Fruit fly (Drosophila melanogaster) whole organism, embryonic: ENCODE measurements around the gene RpS14a.

ENCODE experiments used
- CG12104 ChIP-seq: fragments of 200-800 bp; sonication (Bioruptor generic); optimal IDR thresholded peaks from 3 replicates; lab custom pipeline; 2016; ENCODE audit warnings: missing biosample characterization, missing genetic modification characterization
- CG13775 ChIP-seq: fragments of 200-800 bp; sonication (Bioruptor generic); optimal IDR thresholded peaks from 3 replicates; lab custom pipeline; 2017; ENCODE audit warnings: missing biosample characterization, mild to moderate bottlenecking, missing genetic modification characterization
- CG30431 ChIP-seq: fragments of 200-800 bp; sonication (Bioruptor generic); optimal IDR thresholded peaks from 2 replicates; lab custom pipeline; 2017; ENCODE audit warnings: missing biosample characterization, missing genetic modification characterization
- CG31441 ChIP-seq: fragments of 200-800 bp; sonication (Bioruptor generic); IDR thresholded peaks from 2 replicates; pipeline ENCODE4 v1.3.6; 2022; ENCODE audit warnings: missing biosample characterization, missing genetic modification characterization
- CG43689 ChIP-seq: fragments of 200-800 bp; sonication (Bioruptor generic); IDR thresholded peaks from 2 replicates; pipeline ENCODE4 v1.3.6; 2022; ENCODE audit warnings: missing biosample characterization, missing genetic modification characterization
- CG7963 ChIP-seq: fragments of 200-800 bp; sonication (Bioruptor generic); IDR thresholded peaks from 3 replicates; pipeline ENCODE4 v1.3.6; 2022; ENCODE audit warnings: missing biosample characterization, missing genetic modification characterization; ENCODE audit not compliant: partially characterized antibody
- CG8478 ChIP-seq: fragments of >200 bp; optimal IDR thresholded peaks from 2 replicates; lab custom pipeline; 2018
- Chrac-16 ChIP-seq: fragments of 200-800 bp; sonication (Bioruptor generic); optimal IDR thresholded peaks from 3 replicates; lab custom pipeline; 2016; ENCODE audit warnings: missing biosample characterization, missing genetic modification characterization
- Hr51 ChIP-seq, 2 experiments: fragments of 200-800 bp; sonication (Bioruptor generic); optimal IDR thresholded peaks; 2 replicates in 1 of 2; 3 replicates in 1 of 2; lab custom pipeline; 2016 to 2018; ENCODE audit warnings: missing biosample characterization in 2 of 2, missing genetic modification characterization in 2 of 2, mild to moderate bottlenecking in 1 of 2, moderate library complexity in 1 of 2
- Lpt ChIP-seq: fragments of >200 bp; optimal IDR thresholded peaks from 2 replicates; lab custom pipeline; 2018; ENCODE audit warnings: missing biosample characterization, missing genetic modification characterization
- mam ChIP-seq: fragments of 200-800 bp; sonication (Bioruptor generic); optimal IDR thresholded peaks from 3 replicates; lab custom pipeline; 2016; ENCODE audit warnings: missing biosample characterization, missing genetic modification characterization
- tap ChIP-seq: fragments of 200-800 bp; optimal IDR thresholded peaks from 3 replicates; lab custom pipeline; 2019; ENCODE audit warnings: missing biosample characterization, mild to moderate bottlenecking, missing genetic modification characterization, moderate library complexity

DNA sequence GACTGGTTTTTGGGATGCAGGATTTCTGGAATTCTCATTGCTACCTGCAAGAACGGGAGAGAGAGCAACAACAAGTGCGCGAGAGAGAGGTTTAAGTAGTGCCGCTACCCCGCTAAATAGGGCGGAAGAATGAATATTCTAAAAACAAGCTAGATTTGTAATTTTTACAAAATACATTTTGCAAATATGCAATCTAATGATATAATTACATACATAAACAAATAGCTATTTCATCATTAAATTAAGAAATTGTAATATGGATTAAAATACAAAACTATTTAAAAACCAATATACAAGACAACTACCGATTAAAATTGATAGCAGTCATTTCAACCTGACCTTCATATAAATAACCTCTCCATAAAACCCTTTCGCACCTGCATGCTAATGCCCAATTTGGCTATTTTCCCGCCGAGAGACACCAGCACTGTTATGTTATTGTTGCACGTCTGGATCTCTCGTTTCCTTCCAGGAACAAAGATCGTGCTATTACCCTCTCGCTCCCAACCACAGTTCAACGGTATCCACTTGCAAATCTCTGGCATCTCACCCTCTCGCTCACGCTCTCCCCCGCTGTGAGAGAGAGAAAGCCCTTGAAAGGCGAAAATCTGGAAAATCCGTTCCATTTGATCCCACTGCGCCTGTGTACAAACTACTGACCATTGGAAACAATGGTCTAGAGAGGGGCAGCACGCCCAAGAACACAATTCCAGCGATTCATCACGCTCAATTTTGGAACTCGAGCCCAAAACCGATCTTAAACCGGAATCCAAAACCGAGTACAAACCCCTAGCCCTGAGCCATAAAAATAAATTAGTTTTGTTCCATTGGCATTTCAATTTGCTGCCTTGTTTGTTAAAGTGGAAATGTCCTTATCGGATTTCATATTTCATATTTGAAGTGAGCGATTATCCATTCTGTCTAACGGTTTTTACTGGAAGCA, 41.7 kb upstream of the RpS14a start, which contains the start of gene Nek2:
- TF ChIP-seq CG8478, result no peak
- TF ChIP-seq CG13775, result no peak
- no peak for TF ChIP-seq Lpt
- no peak for TF ChIP-seq CG7963 (GFP tag; lab: Robert Waterston, UW)
- TF ChIP-seq Chrac-16 (GFP tag; lab: Kevin White, UChicago), result no peak
- no peak for TF ChIP-seq Hr51 (GFP tag; optimal IDR thresholded peaks at IDR 0.05; lab: Kevin White, UChicago)
- TF ChIP-seq tap (tag; lab: Kevin White, UChicago), result no peak
- no peak for TF ChIP-seq CG43689 (GFP tag; lab: Robert Waterston, UW)
- no peak for TF ChIP-seq mam (GFP tag; lab: Kevin White, UChicago)
- no peak for TF ChIP-seq CG30431 (GFP tag; lab: Kevin White, UChicago)
- no peak for TF ChIP-seq CG12104 (GFP tag; lab: Kevin White, UChicago)
- TF ChIP-seq CG31441 (GFP tag; lab: Robert Waterston, UW), result no peak
